Worm (Caenorhabditis elegans) whole organism, L3 larva: Measurements from ENCODE around the gene riok-3.
A peak's percentile ranks its signal among the peaks of the same experiment; 100 is the strongest.

Experiments used
- R02D3.7 ChIP-seq: fragments of 150-350 bp; optimal IDR thresholded peaks from 2 replicates; lab custom pipeline; 2014; ENCODE audit warnings: missing biosample characterization, missing genetic modification characterization
- ZK546.5 ChIP-seq: sonication (generic microtip); optimal IDR thresholded peaks from 2 replicates; lab custom pipeline; 2017; ENCODE audit warnings: missing biosample characterization, missing genetic modification characterization
- aly-2 ChIP-seq: fragments of 150-350 bp; optimal IDR thresholded peaks from 2 replicates; lab custom pipeline; 2014; ENCODE audit warnings: missing biosample characterization, missing genetic modification characterization
- ama-1 ChIP-seq: fragments of 150-350 bp; optimal IDR thresholded peaks from 2 replicates; lab custom pipeline; 2018
- ceh-16 ChIP-seq: sonication (generic microtip); optimal IDR thresholded peaks from 2 replicates; lab custom pipeline; 2017; ENCODE audit warnings: missing biosample characterization, missing genetic modification characterization
- ceh-28 ChIP-seq: fragments of 150-350 bp; optimal IDR thresholded peaks from 2 replicates; lab custom pipeline; 2014; ENCODE audit warnings: missing biosample characterization, missing genetic modification reagents, missing genetic modification characterization
- ceh-82 ChIP-seq: fragments of 150-350 bp; optimal IDR thresholded peaks from 2 replicates; lab custom pipeline; 2014; ENCODE audit warnings: missing biosample characterization, missing genetic modification characterization
- ceh-9 ChIP-seq: sonication (generic microtip); optimal IDR thresholded peaks from 2 replicates; lab custom pipeline; 2018; ENCODE audit warnings: missing biosample characterization, missing genetic modification characterization
- daf-12 ChIP-seq: fragments of 150-350 bp; optimal IDR thresholded peaks from 2 replicates; lab custom pipeline; 2014; ENCODE audit warnings: missing biosample characterization, missing genetic modification reagents, missing genetic modification characterization
- egl-27 ChIP-seq: sonication (generic microtip); optimal IDR thresholded peaks from 4 replicates; lab custom pipeline; 2017; ENCODE audit warnings: missing biosample characterization, missing genetic modification reagents, missing genetic modification characterization
- egl-5 ChIP-seq: fragments of 150-350 bp; optimal IDR thresholded peaks from 2 replicates; lab custom pipeline; 2017; ENCODE audit warnings: missing biosample characterization, missing genetic modification reagents, missing genetic modification characterization, inconsistent platforms
- elt-1 ChIP-seq: fragments of 150-350 bp; optimal IDR thresholded peaks from 2 replicates; lab custom pipeline; 2014; ENCODE audit warnings: missing biosample characterization, missing genetic modification characterization
- elt-2 ChIP-seq: sonication (generic microtip); optimal IDR thresholded peaks from 2 replicates; lab custom pipeline; 2016; ENCODE audit warnings: missing genetic modification reagents, mild to moderate bottlenecking, missing genetic modification characterization, missing compliant biosample characterization
- elt-3 ChIP-seq, 3 experiments: fragments of 150-350 bp in 1 of 3; sonication (generic microtip) in 2 of 3; optimal IDR thresholded peaks; 2 replicates in 2 of 3; 4 replicates in 1 of 3; lab custom pipeline; 2014 to 2017; ENCODE audit warnings: missing biosample characterization in 3 of 3, missing genetic modification characterization in 3 of 3
- eor-1 ChIP-seq, 2 experiments: fragments of 150-350 bp; optimal IDR thresholded peaks; 2 replicates each; lab custom pipeline; 2014 to 2018; ENCODE audit warnings: missing biosample characterization in 2 of 2, missing genetic modification characterization in 2 of 2
- fkh-10 ChIP-seq: sonication (generic microtip); optimal IDR thresholded peaks from 2 replicates; lab custom pipeline; 2017; ENCODE audit warnings: missing biosample characterization, missing genetic modification reagents, missing genetic modification characterization
- fkh-2 ChIP-seq: fragments of 150-350 bp; optimal IDR thresholded peaks from 2 replicates; lab custom pipeline; 2014; ENCODE audit warnings: missing biosample characterization, missing genetic modification reagents, missing genetic modification characterization
- fos-1 ChIP-seq: fragments of 150-350 bp; optimal IDR thresholded peaks from 2 replicates; lab custom pipeline; 2014; ENCODE audit warnings: missing biosample characterization, missing genetic modification characterization
- hmg-11 ChIP-seq: sonication (generic microtip); optimal IDR thresholded peaks from 2 replicates; lab custom pipeline; 2016; ENCODE audit warnings: missing genetic modification characterization, missing compliant biosample characterization
- jun-1 ChIP-seq: fragments of 150-350 bp; optimal IDR thresholded peaks from 2 replicates; lab custom pipeline; 2014; ENCODE audit warnings: missing biosample characterization, missing genetic modification reagents, missing genetic modification characterization
- lin-15B ChIP-seq: fragments of 150-350 bp; optimal IDR thresholded peaks from 2 replicates; lab custom pipeline; 2014; ENCODE audit warnings: missing biosample characterization, missing genetic modification characterization
- lin-39 ChIP-seq: fragments of 150-350 bp; optimal IDR thresholded peaks from 2 replicates; lab custom pipeline; 2018; ENCODE audit warnings: missing biosample characterization, missing genetic modification reagents, missing genetic modification characterization
- lsy-12 ChIP-seq: sonication (generic microtip); optimal IDR thresholded peaks from 2 replicates; lab custom pipeline; 2016; ENCODE audit warnings: mild to moderate bottlenecking, missing genetic modification characterization, missing compliant biosample characterization
- mdl-1 ChIP-seq: fragments of 150-350 bp; optimal IDR thresholded peaks from 2 replicates; lab custom pipeline; 2014; ENCODE audit warnings: missing biosample characterization, missing genetic modification characterization
- mml-1 ChIP-seq: fragments of 150-350 bp; sonication (generic microtip); optimal IDR thresholded peaks from 3 replicates; lab custom pipeline; 2014; ENCODE audit warnings: missing biosample characterization, missing genetic modification characterization
- nfya-1 ChIP-seq: sonication (generic microtip); optimal IDR thresholded peaks from 2 replicates; lab custom pipeline; 2017; ENCODE audit warnings: missing genetic modification characterization, mild to moderate bottlenecking, missing compliant biosample characterization, antibody characterized with exemption, moderate library complexity; ENCODE audit not compliant: insufficient read depth
- nhr-11 ChIP-seq: fragments of 150-350 bp; optimal IDR thresholded peaks from 2 replicates; lab custom pipeline; 2014; ENCODE audit warnings: missing biosample characterization, missing genetic modification characterization
- nhr-12 ChIP-seq: fragments of 150-350 bp; optimal IDR thresholded peaks from 2 replicates; lab custom pipeline; 2014; ENCODE audit warnings: missing biosample characterization, missing genetic modification characterization
- nhr-23 ChIP-seq: fragments of 150-350 bp; optimal IDR thresholded peaks from 2 replicates; lab custom pipeline; 2014; ENCODE audit warnings: missing biosample characterization, missing genetic modification reagents, missing genetic modification characterization
- nhr-237 ChIP-seq: fragments of 150-350 bp; optimal IDR thresholded peaks from 2 replicates; lab custom pipeline; 2014; ENCODE audit warnings: missing biosample characterization, missing genetic modification characterization
- nhr-25 ChIP-seq: sonication (generic microtip); optimal IDR thresholded peaks from 2 replicates; lab custom pipeline; 2017; ENCODE audit warnings: missing biosample characterization, missing genetic modification characterization
- nhr-28 ChIP-seq: fragments of 150-350 bp; optimal IDR thresholded peaks from 2 replicates; lab custom pipeline; 2014; ENCODE audit warnings: missing biosample characterization, missing genetic modification characterization
- nhr-43 ChIP-seq: sonication (generic microtip); optimal IDR thresholded peaks from 2 replicates; lab custom pipeline; 2016; ENCODE audit warnings: mild to moderate bottlenecking, missing genetic modification characterization, missing compliant biosample characterization; ENCODE audit not compliant: poor library complexity, severe bottlenecking
- nhr-67 ChIP-seq: fragments of 150-350 bp; optimal IDR thresholded peaks from 2 replicates; lab custom pipeline; 2014; ENCODE audit warnings: missing biosample characterization, missing genetic modification characterization
- nhr-76 ChIP-seq: fragments of 150-350 bp; sonication (generic microtip); optimal IDR thresholded peaks from 5 replicates; lab custom pipeline; 2014; ENCODE audit warnings: missing biosample characterization, missing genetic modification characterization
- nhr-77 ChIP-seq: fragments of 150-350 bp; optimal IDR thresholded peaks from 2 replicates; lab custom pipeline; 2014; ENCODE audit warnings: missing biosample characterization, missing genetic modification characterization
- pha-4 ChIP-seq: fragments of 150-350 bp; optimal IDR thresholded peaks from 2 replicates; lab custom pipeline; 2014; ENCODE audit warnings: missing biosample characterization, missing genetic modification reagents, missing genetic modification characterization
- pqm-1 ChIP-seq: fragments of 150-350 bp; optimal IDR thresholded peaks from 2 replicates; lab custom pipeline; 2017; ENCODE audit warnings: missing biosample characterization, missing genetic modification characterization, inconsistent platforms
- sea-2 ChIP-seq: fragments of 150-350 bp; sonication (generic microtip); optimal IDR thresholded peaks from 4 replicates; lab custom pipeline; 2014; ENCODE audit warnings: missing biosample characterization, missing genetic modification reagents, missing genetic modification characterization
- skn-1 ChIP-seq: fragments of 150-350 bp; optimal IDR thresholded peaks from 2 replicates; lab custom pipeline; 2014; ENCODE audit warnings: missing biosample characterization, missing genetic modification characterization
- snpc-4 ChIP-seq: fragments of 150-350 bp; optimal IDR thresholded peaks from 2 replicates; lab custom pipeline; 2014; ENCODE audit warnings: missing biosample characterization, missing genetic modification characterization
- tbx-2 ChIP-seq: sonication (generic microtip); optimal IDR thresholded peaks from 2 replicates; lab custom pipeline; 2016; ENCODE audit warnings: mild to moderate bottlenecking, missing genetic modification characterization, missing compliant biosample characterization
- unc-39 ChIP-seq: sonication (generic microtip); optimal IDR thresholded peaks from 4 replicates; lab custom pipeline; 2017; ENCODE audit warnings: missing biosample characterization, missing genetic modification characterization
- unc-62 ChIP-seq: fragments of 150-350 bp; sonication (generic microtip); optimal IDR thresholded peaks from 4 replicates; lab custom pipeline; 2014; ENCODE audit warnings: missing biosample characterization, missing genetic modification reagents, missing genetic modification characterization
- zag-1 ChIP-seq: fragments of 150-350 bp; optimal IDR thresholded peaks from 2 replicates; lab custom pipeline; 2014; ENCODE audit warnings: missing biosample characterization, missing genetic modification characterization
- ztf-11 ChIP-seq: fragments of 150-350 bp; optimal IDR thresholded peaks from 2 replicates; lab custom pipeline; 2014; ENCODE audit warnings: missing biosample characterization, missing genetic modification characterization
- ztf-4 ChIP-seq: fragments of 150-350 bp; optimal IDR thresholded peaks from 2 replicates; lab custom pipeline; 2014; ENCODE audit warnings: missing biosample characterization, missing genetic modification characterization

The riok-3 gene

DNA sequence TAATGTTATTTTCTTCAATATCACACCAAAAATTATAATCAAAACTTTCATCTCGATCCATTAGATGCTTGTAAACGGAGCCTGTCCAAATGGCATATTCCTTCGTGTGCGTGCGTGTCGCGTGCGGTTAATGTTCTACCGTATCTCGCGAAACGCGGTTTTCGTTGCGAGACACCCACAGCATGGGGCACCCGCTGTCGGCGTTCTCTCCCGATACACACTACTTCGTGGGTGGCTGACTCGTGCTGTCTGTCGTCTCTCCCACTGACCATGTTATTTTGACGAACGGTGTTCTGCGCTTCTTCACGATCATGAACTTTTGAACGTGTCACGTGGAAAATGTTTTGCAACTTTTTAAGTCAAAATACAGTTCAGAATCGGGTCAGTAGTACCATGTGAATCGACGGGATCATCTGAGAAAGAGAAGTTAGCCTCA, 39.3 kb downstream of the riok-3 start:
- TF ChIP-seq mml-1 (tag; lab: Kevin White, UChicago) (no peak), lin-39 (tag; lab: Kevin White, UChicago) (peak; percentile 100), nhr-12 (tag; lab: Kevin White, UChicago) (no peak), pqm-1 (tag; lab: Kevin White, UChicago) (peak; percentile 93), hmg-11 (tag; lab: Kevin White, UChicago) (peak; percentile 96), nhr-43 (peak; percentile 98), nhr-25 (tag; lab: Kevin White, UChicago) (peak; percentile 99), nhr-28 (tag; lab: Kevin White, UChicago) (peak; percentile 16), ztf-11 (tag; lab: Kevin White, UChicago) (no peak), nhr-23 (tag; lab: Kevin White, UChicago) (peak; percentile 99), egl-5 (peak; percentile 98), ceh-28 (tag; lab: Kevin White, UChicago) (peak; percentile 90), unc-62 (peak; percentile 86), aly-2 (tag; lab: Kevin White, UChicago) (peak; percentile 90), tbx-2 (tag; lab: Kevin White, UChicago) (peak; percentile 97), ceh-16 (tag; lab: Kevin White, UChicago) (no peak), lin-15B (tag; lab: Kevin White, UChicago) (peak; percentile 95), egl-27 (tag; lab: Kevin White, UChicago) (peak; percentile 78), jun-1 (tag; lab: Kevin White, UChicago) (peak; percentile 98), ceh-82 (tag; lab: Kevin White, UChicago) (peak; percentile 93), elt-3 (tag; optimal IDR thresholded peaks at IDR 0.05; lab: Kevin White, UChicago) (peak in 2 of 3 experiments; percentile 29 to 88), nhr-67 (no peak), skn-1 (peak; percentile 93), mdl-1 (tag; lab: Kevin White, UChicago) (peak; percentile 92), sea-2 (GFP tag; lab: Kevin White, UChicago) (peak; percentile 21), zag-1 (tag; lab: Kevin White, UChicago) (peak; percentile 60), fkh-2 (no peak), lsy-12 (tag; lab: Kevin White, UChicago) (peak; percentile 99), ceh-9 (no peak), daf-12 (tag; lab: Kevin White, UChicago) (peak; percentile 70), unc-39 (tag; lab: Kevin White, UChicago) (peak; percentile 34), nhr-237 (peak; percentile 4), snpc-4 (tag; lab: Kevin White, UChicago) (peak; percentile 87), eor-1 (tag; optimal IDR thresholded peaks at IDR 0.05; lab: Kevin White, UChicago) (no peak), elt-2 (tag; lab: Kevin White, UChicago) (peak; percentile 94), fos-1 (peak; percentile 92), fkh-10 (GFP tag; lab: Kevin White, UChicago) (peak; percentile 66), nhr-11 (tag; lab: Kevin White, UChicago) (peak; percentile 91), nfya-1 (peak; percentile 99), ztf-4 (tag; lab: Kevin White, UChicago) (peak; percentile 95), ZK546.5 (tag; lab: Kevin White, UChicago) (peak; percentile 57), pha-4 (peak; percentile 98), nhr-77 (tag; lab: Kevin White, UChicago) (peak; percentile 77), R02D3.7 (peak; percentile 90), elt-1 (tag; lab: Kevin White, UChicago) (peak; percentile 85), nhr-76 (tag; lab: Kevin White, UChicago) (peak; percentile 37), ama-1 (lab: Kevin White, UChicago) (peak; percentile 99)
